Worm (Caenorhabditis elegans): ENCODE data around the gene F59B10.6.

- TF ChIP-seq sea-1 (GFP tag; conservative IDR thresholded peaks at IDR 0.05), result no peak
- TF ChIP-seq ama-1 (optimal IDR thresholded peaks at IDR 0.05), result no peak
- TF ChIP-seq ceh-13 (GFP tag; optimal IDR thresholded peaks at IDR 0.05), result no peak
- no peak for TF ChIP-seq aly-1 (tag; optimal IDR thresholded peaks at IDR 0.05)
- TF ChIP-seq flt-1 (GFP tag; IDR thresholded peaks at IDR 0.05), result no peak
- TF ChIP-seq tra-4 (tag; optimal IDR thresholded peaks at IDR 0.05), result no peak
- TF ChIP-seq hnd-1 (tag; optimal IDR thresholded peaks at IDR 0.05), result no peak
- TF ChIP-seq pes-1 (GFP tag; IDR thresholded peaks at IDR 0.05), result no peak
- TF ChIP-seq hmbx-1 (tag; optimal IDR thresholded peaks at IDR 0.05), result no peak
These were observed 40.3 kb upstream of the F59B10.6 start, which contains the start of the genes C06A1.6 and C06A1.7 for ce11 chrII:10564578-10564977.

All from whole organism, early embryonic.